Fruit fly (Drosophila melanogaster) whole organism, pupa: Measurements from ENCODE around the gene CG7320.

ENCODE experiments used
- CG32121 ChIP-seq: fragments of 200-800 bp; sonication (Bioruptor generic); IDR thresholded peaks from 2 replicates; pipeline ENCODE4 v1.3.6; 2022; ENCODE audit warnings: missing biosample characterization, missing genetic modification characterization
- CG34367 ChIP-seq: fragments of 200-800 bp; sonication (Bioruptor generic); optimal IDR thresholded peaks from 2 replicates; lab custom pipeline; 2018; ENCODE audit warnings: missing biosample characterization, mild to moderate bottlenecking, missing genetic modification characterization
- CG4496 ChIP-seq: fragments of 200-800 bp; sonication (Bioruptor generic); IDR thresholded peaks from 3 replicates; pipeline ENCODE4 v1.3.6; 2022; ENCODE audit warnings: missing biosample characterization, missing genetic modification characterization
- D1 ChIP-seq: fragments of 200-800 bp; sonication (Bioruptor generic); optimal IDR thresholded peaks from 2 replicates; lab custom pipeline; 2018; ENCODE audit warnings: missing biosample characterization, mild to moderate bottlenecking, missing genetic modification characterization, moderate library complexity
- Pif1B ChIP-seq: fragments of 200-800 bp; sonication (Bioruptor generic); optimal IDR thresholded peaks from 3 replicates; lab custom pipeline; 2016; ENCODE audit warnings: missing biosample characterization, missing genetic modification characterization

dm6 chr3L:18251788-18252187 is 50.5 kb downstream of the CG7320 start, which contains the start of gene CheA75a:
- TF ChIP-seq Pif1B (GFP tag; lab: Kevin White, UChicago): no peak
- no peak for TF ChIP-seq CG32121 (GFP tag; lab: Robert Waterston, UW)
- TF ChIP-seq CG4496 (GFP tag; lab: Robert Waterston, UW): no peak
- no peak for TF ChIP-seq D1
- no peak for TF ChIP-seq CG34367 (tag; lab: Kevin White, UChicago)
